Fruit fly (Drosophila melanogaster): ENCODE results near the gene Ncoa6.
A peak's percentile ranks its signal among the peaks of the same experiment; 100 is the strongest.

Ncoa6 gene

dm6 chr2L:5306373-5306997 lies 20.0 kb downstream of the Ncoa6 start (continued):
- no peak for TF ChIP-seq Spps (tag; optimal IDR thresholded peaks at IDR 0.05)
- no peak for TF ChIP-seq fru (optimal IDR thresholded peaks at IDR 0.05)
- TF ChIP-seq BtbVII (GFP tag; optimal IDR thresholded peaks at IDR 0.05) = no peak
- TF ChIP-seq hb (GFP tag; IDR thresholded peaks at IDR 0.05; ENCODE audit: partially characterized antibody) = no peak
- no peak for TF ChIP-seq CG13894 (tag; optimal IDR thresholded peaks at IDR 0.05)
- TF ChIP-seq CG15269 (tag; optimal IDR thresholded peaks at IDR 0.05) = no peak
- TF ChIP-seq CG10321 (GFP tag; IDR thresholded peaks at IDR 0.05) = no peak
- TF ChIP-seq HmgZ (tag; optimal IDR thresholded peaks at IDR 0.05) = peak; percentile 21
- no peak for TF ChIP-seq CG33557 (GFP tag; optimal IDR thresholded peaks at IDR 0.05)
- no peak for TF ChIP-seq zen (tag; optimal IDR thresholded peaks at IDR 0.05)
- no peak for TF ChIP-seq CG2116 (GFP tag; optimal IDR thresholded peaks at IDR 0.05)
- peak; percentile 94 for TF ChIP-seq CG5180 (GFP tag; optimal IDR thresholded peaks at IDR 0.05)
- no peak for TF ChIP-seq ac (GFP tag; optimal IDR thresholded peaks at IDR 0.05)
- TF ChIP-seq Lhr (GFP tag; optimal IDR thresholded peaks at IDR 0.05) = no peak
- TF ChIP-seq cas (GFP tag; IDR thresholded peaks at IDR 0.05) = no peak
- no peak for TF ChIP-seq CG13424 (tag; optimal IDR thresholded peaks at IDR 0.05)
- TF ChIP-seq croc (GFP tag; conservative IDR thresholded peaks at IDR 0.05) = no peak
- no peak for TF ChIP-seq gt (GFP tag; IDR thresholded peaks at IDR 0.05)
- no peak for TF ChIP-seq CG3995 (GFP tag; optimal IDR thresholded peaks at IDR 0.05)

dm6 chr2L:5305240-5305875 lies 21.1 kb downstream of the Ncoa6 start:
- TF ChIP-seq Stat92E (GFP tag; optimal IDR thresholded peaks at IDR 0.05) (peak in 1 of 3 experiments; percentile 67), CG6175 (GFP tag; IDR thresholded peaks at IDR 0.05) (0 out of 3 replicates have a peak, but pooled peaks have one; percentile 33), CG30403 (GFP tag; optimal IDR thresholded peaks at IDR 0.05) (no peak), HmgD (GFP tag; optimal IDR thresholded peaks at IDR 0.05) (no peak), sqz (GFP tag; optimal IDR thresholded peaks at IDR 0.05) (no peak), otp (GFP tag; IDR thresholded peaks at IDR 0.05) (no peak; the same call in 2 of the 3 replicates), CG1024 (GFP tag; IDR thresholded peaks at IDR 0.05) (peak; percentile 20; the same call in 1 of the 2 replicates), Ravus (GFP tag; IDR thresholded peaks at IDR 0.05) (no peak), sna (GFP tag; IDR thresholded peaks at IDR 0.05; ENCODE audit: partially characterized antibody) (0 out of 2 replicates have a peak, but pooled peaks have one; percentile 24), CG11504 (tag; optimal IDR thresholded peaks at IDR 0.05) (peak; percentile 61), sens-2 (GFP tag; IDR thresholded peaks at IDR 0.05) (peak; percentile 65; the same call in 1 of the 2 replicates), pros (GFP tag; optimal IDR thresholded peaks at IDR 0.05) (peak; percentile 29), B-H2 (GFP tag; optimal IDR thresholded peaks at IDR 0.05) (no peak), kni (GFP tag; optimal IDR thresholded peaks at IDR 0.05) (peak; percentile 98), ase (GFP tag; IDR thresholded peaks at IDR 0.05) (no peak), Pdp1 (GFP tag; optimal IDR thresholded peaks at IDR 0.05) (peak in 1 of 2 experiments; percentile 94), gcm (GFP tag; optimal IDR thresholded peaks at IDR 0.05) (peak; percentile 23), disco-r (GFP tag; optimal IDR thresholded peaks at IDR 0.05) (no peak), trem (tag; optimal IDR thresholded peaks at IDR 0.05) (peak; percentile 19), esg (GFP tag; conservative IDR thresholded peaks at IDR 0.05) (no peak), Jarid2 (GFP tag; optimal IDR thresholded peaks at IDR 0.05) (peak; percentile 58), HmgZ (tag; optimal IDR thresholded peaks at IDR 0.05) (peak; percentile 16), CG42726 (GFP tag; IDR thresholded peaks at IDR 0.05; ENCODE audit: partially characterized antibody) (no peak), Blimp-1 (GFP tag; optimal IDR thresholded peaks at IDR 0.05) (peak; percentile 89), CG4360 (GFP tag; IDR thresholded peaks at IDR 0.05) (peak; percentile 29; the same call in 1 of the 2 replicates), HHEX (GFP tag; optimal IDR thresholded peaks at IDR 0.05) (no peak), Hmr (GFP tag; optimal IDR thresholded peaks at IDR 0.05) (no peak), grn (GFP tag; optimal IDR thresholded peaks at IDR 0.05) (peak; percentile 92), ci (GFP tag; IDR thresholded peaks at IDR 0.05) (peak; percentile 58; the same call in 2 of the 3 replicates)

Measured in whole organism, embryonic.